Worm (Caenorhabditis elegans): Measurements from ENCODE around the gene C49A9.4.
A peak's percentile ranks its signal among the peaks of the same experiment; 100 is the strongest.

DNA sequence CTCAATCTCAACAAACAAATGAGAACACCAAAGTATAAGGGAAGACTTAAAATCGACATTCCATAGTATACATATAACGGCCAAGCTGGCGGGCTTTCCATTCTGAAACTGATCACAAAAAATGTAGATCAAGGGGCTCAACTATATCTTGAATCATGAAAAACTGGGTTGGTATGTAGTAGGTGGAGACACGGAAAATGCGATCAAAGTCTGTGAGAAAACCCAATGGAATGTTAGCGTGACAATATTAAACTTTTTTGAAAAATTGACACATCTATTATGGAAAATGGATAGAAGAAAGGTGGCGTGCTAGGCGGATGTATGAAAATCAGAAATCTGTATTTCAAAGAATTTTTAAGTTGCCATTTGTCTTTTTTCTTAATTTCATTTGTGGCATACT is 43.8 kb downstream of the C49A9.4 start, which contains the start of gene srv-28:
- no peak for TF ChIP-seq aly-2 (tag; optimal IDR thresholded peaks at IDR 0.05)
- no peak for TF ChIP-seq mep-1 (tag; optimal IDR thresholded peaks at IDR 0.05)
- TF ChIP-seq aha-1 (tag): peak; percentile 7
- TF ChIP-seq fkh-10 (GFP tag; optimal IDR thresholded peaks at IDR 0.05): no peak
- no peak for TF ChIP-seq nhr-6 (tag; optimal IDR thresholded peaks at IDR 0.05)

Measured in whole organism, L4 larva.